Worm (Caenorhabditis elegans) whole organism, L4/young adult: Measurements from ENCODE around the gene ucr-2.1.

Experiments
- W03F9.2 ChIP-seq: fragments of 150-350 bp; optimal IDR thresholded peaks from 2 replicates; lab custom pipeline; 2014; ENCODE audit warnings: missing biosample characterization, missing genetic modification characterization
- dao-5 ChIP-seq: sonication (generic microtip); optimal IDR thresholded peaks from 2 replicates; lab custom pipeline; 2016; ENCODE audit warnings: missing genotype, missing genetic modification characterization, moderate library complexity, missing compliant biosample characterization
- him-1 ChIP-seq: sonication (generic microtip); optimal IDR thresholded peaks from 2 replicates; lab custom pipeline; 2016; ENCODE audit warnings: missing genotype, missing genetic modification reagents, missing genetic modification characterization, missing compliant biosample characterization

ce11 chrX:11999573-11999972, 18.7 kb upstream of the ucr-2.1 start:
- no peak for TF ChIP-seq him-1
- TF ChIP-seq W03F9.2 (tag; lab: Kevin White, UChicago): no peak
- TF ChIP-seq dao-5 (tag; lab: Kevin White, UChicago): no peak
